Fruit fly (Drosophila melanogaster): Measurements from ENCODE around the gene Best2.

DNA sequence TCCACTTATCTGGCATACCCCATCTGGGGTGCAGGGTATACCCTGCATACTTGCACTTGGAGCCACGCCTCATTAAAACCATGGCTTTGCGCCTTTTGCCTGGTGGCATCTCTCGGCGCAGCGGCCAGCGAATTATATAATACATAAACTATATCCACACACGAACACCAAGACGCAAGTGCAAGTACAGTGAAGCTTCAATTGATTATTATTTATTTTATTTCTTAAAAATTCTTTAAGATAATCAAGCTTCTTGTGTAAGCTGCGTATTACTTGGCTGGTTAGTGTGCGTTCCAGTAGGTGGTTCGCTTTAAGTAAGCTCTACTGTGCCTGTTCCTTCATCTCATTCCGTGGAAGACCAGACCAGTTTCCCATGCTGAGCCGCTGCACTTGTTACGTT is 9.9 kb upstream of the Best2 start:
- no peak for TF ChIP-seq cic (GFP tag; optimal IDR thresholded peaks at IDR 0.05)
- TF ChIP-seq Mnt (GFP tag; optimal IDR thresholded peaks at IDR 0.05): no peak
- TF ChIP-seq ovo (GFP tag; optimal IDR thresholded peaks at IDR 0.05): no peak
- TF ChIP-seq CG1620 (GFP tag; optimal IDR thresholded peaks at IDR 0.05): no peak
- no peak for TF ChIP-seq tj (GFP tag; optimal IDR thresholded peaks at IDR 0.05)
- no peak for TF ChIP-seq Crg-1 (GFP tag; optimal IDR thresholded peaks at IDR 0.05)
- TF ChIP-seq kay (GFP tag; ENCODE audit: borderline replicate concordance): no peak
- no peak for TF ChIP-seq CG7045 (GFP tag; optimal IDR thresholded peaks at IDR 0.05)
- no peak for TF ChIP-seq pad (GFP tag; optimal IDR thresholded peaks at IDR 0.05)
- TF ChIP-seq Hr96 (GFP tag; optimal IDR thresholded peaks at IDR 0.05): no peak
- TF ChIP-seq CG5204 (GFP tag; optimal IDR thresholded peaks at IDR 0.05): no peak
- TF ChIP-seq CG11617 (GFP tag; optimal IDR thresholded peaks at IDR 0.05): no peak
- no peak for TF ChIP-seq bab1 (GFP tag; optimal IDR thresholded peaks at IDR 0.05)
